Fruit fly (Drosophila melanogaster): ENCODE results near the gene CG34426.

DNA sequence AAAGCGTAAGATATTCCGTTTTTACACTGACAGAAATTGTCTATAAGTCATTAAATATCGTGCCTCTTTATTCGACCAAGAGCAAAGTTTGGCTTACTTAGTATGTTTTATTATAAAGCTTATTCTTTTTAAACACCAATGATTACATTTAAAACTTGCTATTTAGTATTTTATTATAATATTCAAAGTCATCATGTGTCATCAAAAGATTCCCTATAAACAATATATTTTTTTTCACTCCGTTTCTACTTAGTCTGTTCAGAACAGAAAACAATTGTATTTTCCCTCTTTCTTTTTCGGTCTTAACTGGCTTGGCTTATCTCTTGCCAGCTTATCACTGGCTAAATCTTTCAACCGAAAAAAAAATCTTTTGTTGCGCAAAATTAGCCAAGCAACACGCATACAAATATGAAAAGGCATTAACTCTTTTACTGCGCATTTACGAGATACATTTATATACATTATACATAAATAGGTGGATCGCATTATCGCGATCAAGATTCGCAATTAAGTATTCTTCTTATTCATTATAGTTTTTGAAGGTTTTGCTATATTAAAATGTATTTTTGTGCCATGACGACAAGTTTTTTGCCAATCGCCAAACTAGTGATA lies 24.8 kb upstream of the CG34426 start:
- TF ChIP-seq psq (optimal IDR thresholded peaks at IDR 0.05) (no peak), CG8478 (optimal IDR thresholded peaks at IDR 0.05) (no peak)

All from whole organism.